Worm (Caenorhabditis elegans): ENCODE data around the gene rpl-42.

ce11 chrII:11052526-11052925 lies 40.0 kb upstream of the rpl-42 start:
- TF ChIP-seq daf-12 (tag; optimal IDR thresholded peaks at IDR 0.05): no peak
- no peak for TF ChIP-seq snpc-4 (tag; optimal IDR thresholded peaks at IDR 0.05)
- TF ChIP-seq unc-62 (GFP tag; optimal IDR thresholded peaks at IDR 0.05): no peak
- no peak for TF ChIP-seq ama-1 (optimal IDR thresholded peaks at IDR 0.05)
- TF ChIP-seq aly-2 (tag; optimal IDR thresholded peaks at IDR 0.05): no peak
- no peak for TF ChIP-seq fkh-10 (GFP tag; optimal IDR thresholded peaks at IDR 0.05)
- no peak for TF ChIP-seq nhr-237 (tag; optimal IDR thresholded peaks at IDR 0.05)
- no peak for TF ChIP-seq elt-2 (tag; optimal IDR thresholded peaks at IDR 0.05)
- no peak for TF ChIP-seq pha-4 (tag; optimal IDR thresholded peaks at IDR 0.05)
- no peak for TF ChIP-seq ztf-4 (tag; optimal IDR thresholded peaks at IDR 0.05)

Data from whole organism, L3 larva.